Fruit fly (Drosophila melanogaster): Measurements from ENCODE around the gene CG3021.
A peak's percentile ranks its signal among the peaks of the same experiment; 100 is the strongest.

CG3021 gene

DNA sequence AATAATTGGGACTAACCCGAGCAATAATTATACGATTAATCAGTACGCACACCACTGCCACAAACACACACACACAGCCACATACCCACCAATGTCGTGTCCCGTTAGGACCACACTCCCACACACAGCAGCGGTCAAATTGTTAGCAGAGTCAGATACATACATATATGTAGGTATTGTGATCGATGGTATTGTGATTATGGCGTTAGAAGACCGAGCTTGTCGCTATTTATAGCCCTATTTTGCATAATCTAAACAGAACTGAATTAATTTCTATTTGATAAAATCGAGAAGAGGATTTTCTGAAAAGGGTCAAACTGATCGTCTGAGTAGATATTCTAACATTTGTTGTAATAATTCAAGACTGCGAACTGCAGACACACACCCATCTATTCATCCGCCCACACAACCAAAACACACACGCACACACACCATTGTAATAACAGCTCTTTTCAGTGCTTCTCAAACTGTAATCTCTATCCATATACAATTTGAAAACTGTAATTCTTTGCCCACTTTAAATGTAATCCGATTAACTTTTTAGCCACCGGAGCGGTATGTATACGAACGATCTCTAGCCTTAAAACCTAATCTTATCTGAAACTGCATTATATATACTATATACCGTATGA is 14.9 kb downstream of the CG3021 start (continued):
- TF ChIP-seq salr (GFP tag; optimal IDR thresholded peaks at IDR 0.05) (peak in 1 of 2 experiments; percentile 35), Smox (GFP tag; optimal IDR thresholded peaks at IDR 0.05) (peak; percentile 38), CG6792 (GFP tag; optimal IDR thresholded peaks at IDR 0.05) (peak; percentile 27)

DNA sequence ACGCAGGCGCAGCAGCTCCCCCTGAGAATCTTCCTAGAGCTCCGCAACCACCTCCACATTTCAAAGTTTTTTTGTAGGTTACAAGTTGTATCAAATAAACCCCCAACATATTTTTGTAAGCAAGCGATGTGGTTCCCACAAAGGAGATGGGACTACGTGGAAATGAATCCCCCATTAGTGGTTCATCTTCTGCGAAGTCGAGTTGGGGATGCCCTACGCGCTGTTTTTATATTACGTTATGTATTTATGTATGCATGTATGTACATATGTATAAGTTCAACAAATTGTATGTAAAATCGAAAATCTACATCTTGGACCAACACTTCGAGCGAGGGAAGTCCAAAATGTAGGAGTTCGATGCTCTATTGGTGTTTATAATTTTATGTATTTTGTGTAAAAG is 19.3 kb downstream of the CG3021 start, which contains the start of gene CG42259:
TSS of gene CG42259 (plus strand) at position 301 of the 400 bp plus-strand sequence.
- TF ChIP-seq CG9139 (GFP tag; optimal IDR thresholded peaks at IDR 0.05) = no peak
- TF ChIP-seq Hr38 (GFP tag; optimal IDR thresholded peaks at IDR 0.05) = no peak
- TF ChIP-seq Eip75B (GFP tag; optimal IDR thresholded peaks at IDR 0.05) = no peak
- no peak for TF ChIP-seq achi (GFP tag; optimal IDR thresholded peaks at IDR 0.05)
- no peak for TF ChIP-seq lz (GFP tag; optimal IDR thresholded peaks at IDR 0.05)
- no peak for TF ChIP-seq CG11762 (GFP tag; optimal IDR thresholded peaks at IDR 0.05; ENCODE audit: insufficient read depth)
- no peak for TF ChIP-seq cyc (GFP tag; optimal IDR thresholded peaks at IDR 0.05)
- no peak for TF ChIP-seq fd85E (GFP tag; optimal IDR thresholded peaks at IDR 0.05)
- no peak for TF ChIP-seq Met (GFP tag; optimal IDR thresholded peaks at IDR 0.05)
- no peak for TF ChIP-seq CG8632 (GFP tag; optimal IDR thresholded peaks at IDR 0.05)
- no peak for TF ChIP-seq topi (GFP tag; optimal IDR thresholded peaks at IDR 0.05)

DNA sequence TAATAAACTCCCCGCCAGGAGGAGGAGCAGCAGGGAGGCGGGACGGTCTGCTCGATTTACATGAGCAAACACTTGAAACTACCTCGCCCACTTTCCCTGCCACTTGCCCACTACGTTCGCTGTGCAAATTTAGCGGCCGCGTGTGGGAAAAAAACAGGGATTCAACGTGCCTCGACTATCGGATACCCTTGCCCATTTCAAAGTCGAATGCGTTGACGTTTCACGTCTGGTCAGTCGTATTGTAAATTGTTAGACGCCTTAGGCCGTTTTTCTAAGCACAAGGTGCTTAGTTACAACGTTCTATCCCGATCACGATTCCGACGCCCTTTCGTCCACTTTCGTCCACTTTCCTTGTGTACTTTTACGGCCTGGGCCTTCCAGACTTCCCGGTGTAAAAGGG is 21.1 kb downstream of the CG3021 start:
- TF ChIP-seq spab (GFP tag; optimal IDR thresholded peaks at IDR 0.05) (no peak), CG6163 (GFP tag; IDR thresholded peaks at IDR 0.05) (no peak), fkh (GFP tag; optimal IDR thresholded peaks at IDR 0.05) (peak; percentile 21), Lpt (GFP tag; optimal IDR thresholded peaks at IDR 0.05) (no peak), fd85E (GFP tag; optimal IDR thresholded peaks at IDR 0.05) (no peak), CG8119 (GFP tag; IDR thresholded peaks at IDR 0.05) (no peak), CG10631 (GFP tag; optimal IDR thresholded peaks at IDR 0.05) (no peak), Eip93F (GFP tag; optimal IDR thresholded peaks at IDR 0.05) (no peak), topi (GFP tag; optimal IDR thresholded peaks at IDR 0.05) (no peak), Blimp-1 (GFP tag; optimal IDR thresholded peaks at IDR 0.05) (no peak), Ets96B (tag; optimal IDR thresholded peaks at IDR 0.05) (no peak), eg (GFP tag; IDR thresholded peaks at IDR 0.05) (0 out of 3 replicates have a peak, but pooled peaks have one; percentile 21), CG8319 (GFP tag; optimal IDR thresholded peaks at IDR 0.05) (no peak)

DNA sequence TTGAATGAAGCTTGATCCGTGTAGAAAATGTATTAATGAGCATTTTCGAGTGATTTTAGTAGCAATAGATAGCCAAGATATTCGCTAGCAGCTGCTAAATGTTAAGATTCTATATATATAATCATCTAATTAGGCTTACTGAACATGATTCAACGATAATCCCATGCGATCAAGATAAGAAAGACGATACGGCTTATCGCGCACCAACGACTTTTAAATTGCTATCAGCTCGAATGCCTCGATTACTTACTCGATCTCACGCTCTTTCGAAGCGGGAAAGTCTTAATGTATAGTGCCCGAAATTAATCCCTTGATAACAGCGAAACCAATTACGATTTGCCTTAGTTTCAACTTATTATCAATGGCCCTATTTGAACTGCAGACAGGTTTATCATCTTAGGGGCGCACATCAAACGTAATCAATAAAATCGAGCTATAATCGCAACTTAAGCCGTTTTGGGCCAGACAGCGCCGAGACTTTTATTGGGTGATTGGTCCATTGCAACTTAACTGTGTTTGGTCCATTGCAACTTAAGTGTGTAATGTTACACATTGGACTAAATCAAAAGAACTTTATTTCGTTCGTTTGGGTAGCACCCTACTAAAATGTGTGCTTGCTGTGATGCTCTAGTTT is 24.1 kb downstream of the CG3021 start:
- TF ChIP-seq Eip78C (GFP tag) (no peak), Sox102F (GFP tag; optimal IDR thresholded peaks at IDR 0.05) (no peak), Blimp-1 (GFP tag; optimal IDR thresholded peaks at IDR 0.05) (no peak)

DNA sequence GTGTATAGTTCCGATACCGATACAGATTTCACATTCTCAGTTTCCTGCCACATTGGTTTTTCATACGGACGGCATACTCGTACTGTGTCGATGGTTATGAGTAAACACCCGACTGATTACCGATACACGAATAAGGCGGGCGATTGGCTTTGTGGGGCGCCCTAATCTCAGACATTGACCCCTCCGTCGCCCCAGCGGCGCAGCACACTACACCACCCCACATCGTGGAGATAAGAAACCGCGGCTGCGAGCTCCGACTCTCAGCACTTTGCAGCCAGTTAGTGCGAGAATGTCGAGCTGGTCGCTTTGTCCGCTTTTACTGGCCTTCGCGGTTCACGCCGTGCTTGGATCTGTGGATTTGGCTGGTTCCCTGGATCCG is 24.6 kb downstream of the CG3021 start, which contains the start of gene CG14629:
TSS of gene CG14629 (plus strand) at position 275 of the 379 bp plus-strand sequence.
- TF ChIP-seq CG32006 (GFP tag; optimal IDR thresholded peaks at IDR 0.05) (no peak), Sox14 (GFP tag; optimal IDR thresholded peaks at IDR 0.05) (peak; percentile 43), svp (GFP tag) (peak; percentile 98), eg (GFP tag; IDR thresholded peaks at IDR 0.05) (no peak), acj6 (GFP tag; optimal IDR thresholded peaks at IDR 0.05) (no peak), CG15336 (GFP tag; IDR thresholded peaks at IDR 0.05) (0 out of 2 replicates have a peak, but pooled peaks have one; percentile 10), vri (GFP tag; optimal IDR thresholded peaks at IDR 0.05) (peak; percentile 55), Eip78C (GFP tag) (peak; percentile 30), fkh (GFP tag; optimal IDR thresholded peaks at IDR 0.05) (peak; percentile 20), net (GFP tag; optimal IDR thresholded peaks at IDR 0.05) (peak; percentile 0), CG16779 (tag; optimal IDR thresholded peaks at IDR 0.05) (peak; percentile 1), Hr38 (GFP tag; optimal IDR thresholded peaks at IDR 0.05) (no peak)
